Worm (Caenorhabditis elegans) whole organism, young adult: ENCODE results near the gene K09B11.5.
A peak's percentile ranks its signal among the peaks of the same experiment; 100 is the strongest.

ENCODE experiments used
- B0035.1 ChIP-seq: sonication (generic microtip); optimal IDR thresholded peaks from 2 replicates; lab custom pipeline; 2016; ENCODE audit warnings: missing genetic modification characterization, mild to moderate bottlenecking, missing compliant biosample characterization, missing genotype, missing genetic modification reagents
- F33H1.4 ChIP-seq: fragments of 200-800 bp; sonication (Bioruptor generic); IDR thresholded peaks from 2 replicates; pipeline ENCODE4 v1.3.6; 2022; ENCODE audit warnings: missing genetic modification reagents, missing genetic modification characterization, missing compliant biosample characterization
- F39B2.1 ChIP-seq: fragments of 200-800 bp; sonication (Bioruptor generic); IDR thresholded peaks from 2 replicates; pipeline ENCODE4 v1.3.6; 2022; ENCODE audit warnings: missing genetic modification reagents, missing genetic modification characterization, missing compliant biosample characterization
- F49E8.2 ChIP-seq: sonication (generic microtip); optimal IDR thresholded peaks from 3 replicates; lab custom pipeline; 2017; ENCODE audit warnings: missing genetic modification characterization, mild to moderate bottlenecking, missing compliant biosample characterization, antibody characterized with exemption, moderate library complexity; ENCODE audit not compliant: insufficient read depth
- F55B11.4 ChIP-seq: sonication (generic microtip); optimal IDR thresholded peaks from 2 replicates; lab custom pipeline; 2016; ENCODE audit warnings: missing compliant biosample characterization, missing genetic modification characterization, borderline replicate concordance; ENCODE audit not compliant: insufficient read depth
- F57C9.4 ChIP-seq: sonication (generic microtip); optimal IDR thresholded peaks from 2 replicates; lab custom pipeline; 2017; ENCODE audit warnings: mild to moderate bottlenecking, missing genetic modification characterization, missing compliant biosample characterization
- K11D2.4 ChIP-seq: fragments of 200-800 bp; sonication (Bioruptor generic); IDR thresholded peaks from 2 replicates; pipeline ENCODE4 v1.3.6; 2022; ENCODE audit warnings: missing genetic modification reagents, missing genetic modification characterization, missing compliant biosample characterization
- T26A5.8 ChIP-seq: sonication (generic microtip); optimal IDR thresholded peaks from 2 replicates; lab custom pipeline; 2016; ENCODE audit warnings: missing genetic modification characterization, missing compliant biosample characterization
- Y67H2A.10 ChIP-seq: fragments of 200-800 bp; sonication (Bioruptor generic); conservative IDR thresholded peaks from 2 replicates; pipeline ENCODE4 v1.3.6; 2022; ENCODE audit warnings: missing genetic modification reagents, missing genetic modification characterization, missing compliant biosample characterization
- Y79H2A.3 ChIP-seq: fragments of 200-800 bp; sonication (Bioruptor generic); conservative IDR thresholded peaks from 2 replicates; pipeline ENCODE4 v1.3.6; 2022; ENCODE audit warnings: missing genetic modification reagents, missing genetic modification characterization, missing compliant biosample characterization
- aptf-2 ChIP-seq: fragments of 200-800 bp; sonication (Bioruptor generic); conservative IDR thresholded peaks from 2 replicates; pipeline ENCODE4 v1.3.6; 2022; ENCODE audit warnings: missing genetic modification reagents, missing genetic modification characterization, missing compliant biosample characterization
- attf-3 ChIP-seq: fragments of 200-800 bp; sonication (Bioruptor generic); conservative IDR thresholded peaks from 2 replicates; pipeline ENCODE4 v1.3.6; 2022; ENCODE audit warnings: missing genetic modification reagents, missing genetic modification characterization, missing compliant biosample characterization
- attf-5 ChIP-seq: fragments of 200-800 bp; sonication (Bioruptor generic); optimal IDR thresholded peaks from 2 replicates; lab custom pipeline; 2018; ENCODE audit warnings: mild to moderate bottlenecking, missing genetic modification characterization, missing compliant biosample characterization
- attf-6 ChIP-seq: fragments of 200-800 bp; sonication (Bioruptor generic); IDR thresholded peaks from 2 replicates; pipeline ENCODE4 v1.3.6; 2022; ENCODE audit warnings: missing genetic modification reagents, missing genetic modification characterization, missing compliant biosample characterization
- ccch-3 ChIP-seq: fragments of 200-800 bp; sonication (Bioruptor generic); optimal IDR thresholded peaks from 2 replicates; lab custom pipeline; 2018; ENCODE audit warnings: mild to moderate bottlenecking, missing genetic modification characterization, missing compliant biosample characterization
- cebp-1 ChIP-seq, 2 experiments: fragments of 200-800 bp in 1 of 2; sonication (Bioruptor generic) in 1 of 2; sonication (generic microtip) in 1 of 2; IDR thresholded peaks in 1 of 2; optimal IDR thresholded peaks in 1 of 2; 2 replicates each; pipeline versions ENCODE4 v1.3.6 to Lab custom; 2017 to 2022; ENCODE audit warnings: missing compliant biosample characterization in 2 of 2, missing genetic modification characterization in 2 of 2, mild to moderate bottlenecking in 1 of 2, missing genetic modification reagents in 1 of 2, moderate library complexity in 1 of 2
- ceh-27 ChIP-seq: fragments of 200-800 bp; sonication (Bioruptor generic); optimal IDR thresholded peaks from 2 replicates; lab custom pipeline; 2018; ENCODE audit warnings: mild to moderate bottlenecking, missing genetic modification characterization, moderate library complexity, missing compliant biosample characterization
- ceh-40 ChIP-seq: fragments of 200-800 bp; sonication (Bioruptor generic); IDR thresholded peaks from 2 replicates; pipeline ENCODE4 v1.3.6; 2022; ENCODE audit warnings: missing genetic modification characterization, missing compliant biosample characterization
- ceh-91 ChIP-seq: fragments of 200-800 bp; sonication (Bioruptor generic); IDR thresholded peaks from 2 replicates; pipeline ENCODE4 v1.3.6; 2022; ENCODE audit warnings: missing genetic modification reagents, missing genetic modification characterization, missing compliant biosample characterization
- dpff-1 ChIP-seq: sonication (generic microtip); optimal IDR thresholded peaks from 2 replicates; lab custom pipeline; 2017; ENCODE audit warnings: mild to moderate bottlenecking, missing genetic modification characterization, missing compliant biosample characterization
- dpl-1 ChIP-seq: fragments of 150-350 bp; optimal IDR thresholded peaks from 2 replicates; lab custom pipeline; 2014; ENCODE audit warnings: missing biosample characterization, missing genetic modification reagents, missing genetic modification characterization
- efl-1 ChIP-seq: fragments of 150-350 bp; optimal IDR thresholded peaks from 2 replicates; lab custom pipeline; 2014; ENCODE audit warnings: missing biosample characterization, missing genetic modification reagents, missing genetic modification characterization
- egrh-3 ChIP-seq: fragments of 200-800 bp; sonication (Bioruptor generic); IDR thresholded peaks from 2 replicates; pipeline ENCODE4 v1.3.6; 2022; ENCODE audit warnings: missing genetic modification reagents, missing genetic modification characterization, missing compliant biosample characterization
- ekl-4 ChIP-seq: fragments of 200-800 bp; sonication (Bioruptor generic); IDR thresholded peaks from 2 replicates; pipeline ENCODE4 v1.3.6; 2022; ENCODE audit warnings: missing genetic modification reagents, missing genetic modification characterization, missing compliant biosample characterization
- him-1 ChIP-seq: sonication (generic microtip); optimal IDR thresholded peaks from 2 replicates; lab custom pipeline; 2016; ENCODE audit warnings: missing genotype, missing genetic modification reagents, missing genetic modification characterization, missing compliant biosample characterization
- hmg-1.2 ChIP-seq: fragments of 200-800 bp; sonication (Bioruptor generic); IDR thresholded peaks from 2 replicates; pipeline ENCODE4 v1.3.6; 2022; ENCODE audit warnings: missing genetic modification reagents, missing genetic modification characterization, missing compliant biosample characterization
- hrde-1 ChIP-seq: sonication (generic microtip); optimal IDR thresholded peaks from 2 replicates; lab custom pipeline; 2016; ENCODE audit warnings: missing genetic modification characterization, mild to moderate bottlenecking, missing compliant biosample characterization, moderate library complexity, missing genotype, missing genetic modification reagents, borderline replicate concordance
- let-607 ChIP-seq, 2 experiments: fragments of 200-800 bp in 1 of 2; sonication (Bioruptor generic) in 1 of 2; sonication (generic microtip) in 1 of 2; optimal IDR thresholded peaks; 2 replicates each; lab custom pipeline; 2016 to 2018; ENCODE audit warnings: mild to moderate bottlenecking in 2 of 2, missing compliant biosample characterization in 2 of 2, missing genetic modification characterization in 2 of 2, moderate library complexity in 2 of 2, missing genotype in 1 of 2
- lin-35 ChIP-seq, 3 experiments: fragments of 150-350 bp in 2 of 3; sonication (generic microtip) in 1 of 3; optimal IDR thresholded peaks; 2 replicates each; lab custom pipeline; 2014 to 2018; ENCODE audit warnings: missing biosample characterization in 3 of 3, missing genetic modification characterization in 3 of 3, missing genetic modification reagents in 3 of 3
- lin-54 ChIP-seq: fragments of 200-800 bp; sonication (Bioruptor generic); optimal IDR thresholded peaks from 2 replicates; lab custom pipeline; 2018; ENCODE audit warnings: mild to moderate bottlenecking, missing genetic modification characterization, missing compliant biosample characterization
- lsl-1 ChIP-seq: fragments of 200-800 bp; sonication (Bioruptor generic); optimal IDR thresholded peaks from 2 replicates; lab custom pipeline; 2018; ENCODE audit warnings: mild to moderate bottlenecking, missing genetic modification characterization, moderate library complexity, missing compliant biosample characterization
- madf-6 ChIP-seq: fragments of 200-800 bp; sonication (Bioruptor generic); IDR thresholded peaks from 2 replicates; pipeline ENCODE4 v1.3.6; 2022; ENCODE audit warnings: missing genetic modification reagents, missing genetic modification characterization, missing compliant biosample characterization
- madf-8 ChIP-seq: fragments of 200-800 bp; sonication (Bioruptor generic); conservative IDR thresholded peaks from 2 replicates; pipeline ENCODE4 v1.3.6; 2022; ENCODE audit warnings: missing genetic modification reagents, missing genetic modification characterization, missing compliant biosample characterization
- mcd-1 ChIP-seq: fragments of 200-800 bp; sonication (Bioruptor generic); IDR thresholded peaks from 2 replicates; pipeline ENCODE4 v1.3.6; 2022; ENCODE audit warnings: missing genetic modification reagents, missing genetic modification characterization, missing compliant biosample characterization
- mel-28 ChIP-seq: sonication (generic microtip); optimal IDR thresholded peaks from 2 replicates; lab custom pipeline; 2016; ENCODE audit warnings: borderline replicate concordance, mild to moderate bottlenecking, missing genetic modification characterization, missing compliant biosample characterization
- nfya-1 ChIP-seq: sonication (generic microtip); optimal IDR thresholded peaks from 2 replicates; lab custom pipeline; 2017; ENCODE audit warnings: antibody characterized with exemption, missing compliant biosample characterization, missing genetic modification characterization, borderline replicate concordance; ENCODE audit not compliant: insufficient read depth
- snpc-1.1 ChIP-seq: sonication (generic microtip); optimal IDR thresholded peaks from 2 replicates; lab custom pipeline; 2017; ENCODE audit warnings: missing genetic modification characterization, mild to moderate bottlenecking, missing compliant biosample characterization, antibody characterized with exemption, moderate library complexity, missing genotype, missing genetic modification reagents; ENCODE audit not compliant: insufficient read depth
- snpc-4 ChIP-seq, 5 experiments: fragments of 150-350 bp in 1 of 5; sonication (generic microtip) in 4 of 5; optimal IDR thresholded peaks; 2 replicates each; lab custom pipeline; 2014 to 2018; ENCODE audit warnings: missing genetic modification characterization in 5 of 5, missing biosample characterization in 3 of 5, antibody characterized with exemption in 2 of 5, mild to moderate bottlenecking in 2 of 5, missing compliant biosample characterization in 2 of 5, missing genotype in 2 of 5, moderate library complexity in 2 of 5, missing genetic modification reagents in 1 of 5
- tbx-9 ChIP-seq: sonication (generic microtip); optimal IDR thresholded peaks from 2 replicates; lab custom pipeline; 2016; ENCODE audit warnings: borderline replicate concordance, missing genetic modification characterization, inconsistent platforms, missing compliant biosample characterization
- tlf-1 ChIP-seq: fragments of 200-800 bp; sonication (Bioruptor generic); optimal IDR thresholded peaks from 2 replicates; lab custom pipeline; 2018; ENCODE audit warnings: mild to moderate bottlenecking, missing genetic modification characterization, missing compliant biosample characterization
- xnd-1 ChIP-seq: sonication (generic microtip); optimal IDR thresholded peaks from 2 replicates; lab custom pipeline; 2016; ENCODE audit warnings: missing genotype, missing genetic modification reagents, missing genetic modification characterization, missing compliant biosample characterization
- zfh-2 ChIP-seq: fragments of 200-800 bp; sonication (Bioruptor generic); conservative IDR thresholded peaks from 2 replicates; pipeline ENCODE4 v1.3.6; 2022; ENCODE audit warnings: missing genetic modification reagents, missing genetic modification characterization, missing compliant biosample characterization
- ztf-18 ChIP-seq: sonication (generic microtip); optimal IDR thresholded peaks from 2 replicates; lab custom pipeline; 2016; ENCODE audit warnings: missing genotype, mild to moderate bottlenecking, missing genetic modification characterization, missing compliant biosample characterization
- ztf-6 ChIP-seq: fragments of 200-800 bp; sonication (Bioruptor generic); IDR thresholded peaks from 2 replicates; pipeline ENCODE4 v1.3.6; 2022; ENCODE audit warnings: missing genetic modification reagents, missing genetic modification characterization, missing compliant biosample characterization

Gene K09B11.5

ce11 chrIV:13453509-13453908, 19.7 kb upstream of the K09B11.5 start:
- TF ChIP-seq mcd-1 (GFP tag; lab: Robert Waterston, UW) (peak; percentile 88), snpc-4 (GFP tag; optimal IDR thresholded peaks at IDR 0.05; lab: Kevin White, UChicago) (no peak), snpc-4 (tag; optimal IDR thresholded peaks at IDR 0.05; lab: Kevin White, UChicago) (peak in 1 of 4 experiments; percentile 39), lin-35 (GFP tag; optimal IDR thresholded peaks at IDR 0.05; lab: Kevin White, UChicago) (no peak), hmg-1.2 (GFP tag; lab: Robert Waterston, UW) (no peak), ztf-18 (tag; lab: Kevin White, UChicago) (peak; percentile 18), F57C9.4 (no peak), let-607 (tag; optimal IDR thresholded peaks at IDR 0.05; lab: Kevin White, UChicago) (peak; percentile 75 to 93)

- TF ChIP-seq tbx-9 (tag; lab: Kevin White, UChicago): no peak
- no peak for TF ChIP-seq Y79H2A.3 (GFP tag; lab: Robert Waterston, UW)
- TF ChIP-seq lin-54: peak; percentile 15
- peak; percentile 33; the same call in 1 of the 2 replicates for TF ChIP-seq attf-6 (GFP tag; lab: Robert Waterston, UW)
- TF ChIP-seq dpl-1: peak; percentile 30
- TF ChIP-seq ceh-91 (GFP tag; lab: Robert Waterston, UW): peak; percentile 32; the same call in 1 of the 2 replicates
- no peak for TF ChIP-seq attf-5
- no peak for TF ChIP-seq Y67H2A.10 (GFP tag; lab: Robert Waterston, UW)
- TF ChIP-seq tlf-1: peak; percentile 34
- TF ChIP-seq xnd-1 (tag; lab: Kevin White, UChicago): peak; percentile 67
- no peak for TF ChIP-seq zfh-2 (GFP tag; lab: Robert Waterston, UW)
- no peak for TF ChIP-seq hrde-1 (tag; lab: Kevin White, UChicago)
- TF ChIP-seq ceh-40 (GFP tag; lab: Robert Waterston, UW): no peak
- TF ChIP-seq B0035.1: no peak
- TF ChIP-seq ztf-6: no peak
- TF ChIP-seq K11D2.4 (GFP tag; lab: Robert Waterston, UW): no peak
- 0 out of 2 replicates have a peak, but pooled peaks have one; percentile 38 for TF ChIP-seq madf-8 (GFP tag; lab: Robert Waterston, UW)
- peak; percentile 84 for TF ChIP-seq aptf-2 (GFP tag; lab: Robert Waterston, UW)
- no peak for TF ChIP-seq cebp-1 (GFP tag; IDR thresholded peaks at IDR 0.05; lab: Robert Waterston, UW)
- TF ChIP-seq cebp-1 (tag; optimal IDR thresholded peaks at IDR 0.05; lab: Kevin White, UChicago): no peak
- no peak for TF ChIP-seq egrh-3 (GFP tag; lab: Robert Waterston, UW)
- no peak for TF ChIP-seq dpff-1 (tag; lab: Kevin White, UChicago)
- TF ChIP-seq snpc-1.1 (tag; lab: Kevin White, UChicago): no peak
- no peak for TF ChIP-seq nfya-1 (tag; lab: Kevin White, UChicago)
- no peak for TF ChIP-seq T26A5.8 (tag; lab: Kevin White, UChicago)
- TF ChIP-seq lsl-1 (GFP tag; lab: Kevin White, UChicago): peak; percentile 59
- TF ChIP-seq madf-6 (GFP tag; lab: Robert Waterston, UW): peak; percentile 71
- TF ChIP-seq ccch-3: no peak
- no peak for TF ChIP-seq ekl-4 (GFP tag; lab: Robert Waterston, UW)
- no peak for TF ChIP-seq snpc-4 (GFP tag; optimal IDR thresholded peaks at IDR 0.05; lab: Kevin White, UChicago)
- TF ChIP-seq snpc-4 (tag; optimal IDR thresholded peaks at IDR 0.05; lab: Kevin White, UChicago): peak in 1 of 4 experiments; percentile 22
- TF ChIP-seq F33H1.4 (GFP tag; lab: Robert Waterston, UW): peak; percentile 42
- TF ChIP-seq him-1 (tag; lab: Kevin White, UChicago): peak; percentile 32
- peak; percentile 71 for TF ChIP-seq efl-1 (GFP tag; lab: Kevin White, UChicago)
- no peak for TF ChIP-seq F55B11.4
- no peak for TF ChIP-seq F39B2.1 (GFP tag; lab: Robert Waterston, UW)
- no peak for TF ChIP-seq mel-28
- TF ChIP-seq attf-3 (GFP tag; lab: Robert Waterston, UW): no peak
- no peak for TF ChIP-seq ceh-27
- TF ChIP-seq F49E8.2: no peak
Measured at ce11 chrIV:13450740-13451139, 16.9 kb upstream of the K09B11.5 start.
